ENCODE assay signal across 5 worm cellular contexts in the genomic region with DNA sequence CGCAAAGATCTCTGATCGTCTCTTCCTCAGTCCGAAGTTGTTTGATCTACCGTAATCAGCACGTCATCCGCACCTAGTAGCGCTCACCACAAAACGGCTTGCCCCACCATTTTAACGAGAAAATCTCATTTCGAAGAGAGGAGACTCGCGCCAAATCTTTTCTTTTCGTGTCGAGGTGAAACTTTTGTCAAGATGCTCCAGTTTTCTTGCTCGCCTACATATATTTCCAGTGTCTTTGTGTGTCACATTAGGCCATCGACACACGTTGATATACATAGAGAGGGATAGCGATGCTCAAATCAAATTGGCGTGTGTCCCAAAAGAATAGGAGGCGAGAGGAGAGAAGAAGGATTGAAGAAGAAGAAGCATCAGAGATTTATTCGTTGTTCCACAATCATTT.
TF ChIP-seq lines count a peak whose summit lies in the region.

No protein-coding gene starts in this region.

TF ChIP-seq in whole organism, L1 larva, 84 proteins besides CTCF, POLR2A, EP300 and RAD21 (continues in another document):
- TF ChIP-seq unc-98 (GFP tag; IDR thresholded peaks at IDR 0.05; lab: Robert Waterston, UW), result no peak
- no peak for TF ChIP-seq sox-4 (tag; optimal IDR thresholded peaks at IDR 0.05; lab: Kevin White, UChicago)
- no peak for TF ChIP-seq mep-1 (tag; optimal IDR thresholded peaks at IDR 0.05; lab: Kevin White, UChicago)
- TF ChIP-seq egl-27 (tag; optimal IDR thresholded peaks at IDR 0.05; lab: Kevin White, UChicago), result no peak
- TF ChIP-seq elt-2 (tag; optimal IDR thresholded peaks at IDR 0.05; lab: Kevin White, UChicago), result no peak
- no peak for TF ChIP-seq nhr-19 (GFP tag; conservative IDR thresholded peaks at IDR 0.05; lab: Robert Waterston, UW)
- TF ChIP-seq nhr-71 (tag; optimal IDR thresholded peaks at IDR 0.05; lab: Kevin White, UChicago), result no peak
- no peak for TF ChIP-seq nhr-12 (tag; optimal IDR thresholded peaks at IDR 0.05; lab: Kevin White, UChicago)
- no peak for TF ChIP-seq ceh-63 (GFP tag; optimal IDR thresholded peaks at IDR 0.05; lab: Kevin White, UChicago)
- no peak for TF ChIP-seq grh-1 (GFP tag; IDR thresholded peaks at IDR 0.05; lab: Robert Waterston, UW)
- TF ChIP-seq nhr-77 (tag; optimal IDR thresholded peaks at IDR 0.05; lab: Kevin White, UChicago), result no peak
- TF ChIP-seq lsy-2 (tag; optimal IDR thresholded peaks at IDR 0.05; lab: Kevin White, UChicago), result peak in 1 of 2 experiments; percentile 16
- TF ChIP-seq zag-1 (tag; optimal IDR thresholded peaks at IDR 0.05; lab: Kevin White, UChicago), result no peak
- peak; percentile 78 for TF ChIP-seq lin-14 (GFP tag; optimal IDR thresholded peaks at IDR 0.05; lab: Kevin White, UChicago)
- TF ChIP-seq ztf-4 (tag; optimal IDR thresholded peaks at IDR 0.05; lab: Kevin White, UChicago), result no peak
- no peak for TF ChIP-seq nhr-76 (tag; optimal IDR thresholded peaks at IDR 0.05; lab: Kevin White, UChicago)
- no peak for TF ChIP-seq lin-13 (GFP tag; optimal IDR thresholded peaks at IDR 0.05; lab: Kevin White, UChicago)
- TF ChIP-seq hpl-2 (GFP tag; optimal IDR thresholded peaks at IDR 0.05; lab: Kevin White, UChicago), result no peak

TF ChIP-seq in whole organism, L3 larva, 47 proteins besides CTCF, POLR2A, EP300 and RAD21:
- TF ChIP-seq egl-27 (tag; optimal IDR thresholded peaks at IDR 0.05; lab: Kevin White, UChicago) (no peak), fkh-10 (GFP tag; optimal IDR thresholded peaks at IDR 0.05; lab: Kevin White, UChicago) (peak; percentile 62)

TF ChIP-seq in whole organism, L4 larva, 104 proteins besides CTCF, POLR2A, EP300 and RAD21:
- TF ChIP-seq nhr-11 (tag; optimal IDR thresholded peaks at IDR 0.05; lab: Kevin White, UChicago) (no peak), fos-1 (tag; optimal IDR thresholded peaks at IDR 0.05; lab: Kevin White, UChicago) (no peak), ctbp-1 (GFP tag; IDR thresholded peaks at IDR 0.05; lab: Robert Waterston, UW) (peak; percentile 67; the same call in 1 of the 2 replicates), fkh-10 (GFP tag; optimal IDR thresholded peaks at IDR 0.05; lab: Kevin White, UChicago) (peak; percentile 42), lsy-2 (tag; optimal IDR thresholded peaks at IDR 0.05; lab: Kevin White, UChicago) (peak in 1 of 2 experiments; percentile 17)
TF ChIP-seq in whole organism, L4 larva: peak in this region for 3.

TF ChIP-seq in whole organism, late embryonic, 69 proteins besides CTCF, POLR2A, EP300 and RAD21:
- no peak for TF ChIP-seq tbx-2 (tag; optimal IDR thresholded peaks at IDR 0.05; lab: Kevin White, UChicago)
- TF ChIP-seq unc-42 (tag; optimal IDR thresholded peaks at IDR 0.05; lab: Kevin White, UChicago), result peak; percentile 90

TF ChIP-seq in whole organism, mixed stage, embryonic, 35 proteins besides CTCF, POLR2A, EP300 and RAD21:
- TF ChIP-seq ces-1 (GFP tag; optimal IDR thresholded peaks at IDR 0.05; lab: Kevin White, UChicago) (peak; percentile 83), snpc-4 (tag; optimal IDR thresholded peaks at IDR 0.05; lab: Kevin White, UChicago) (no peak), ceh-39 (tag; optimal IDR thresholded peaks at IDR 0.05; lab: Kevin White, UChicago) (no peak), ham-2 (GFP tag; optimal IDR thresholded peaks at IDR 0.05; lab: Kevin White, UChicago) (no peak)
TF ChIP-seq in whole organism, mixed stage, embryonic: peak in this region for 1.

Comparison
In these comparisons a context has a peak if more than half of its experiments do, and no peak if none do; other contexts are left out.
1. Of the 29 proteins assayed by ChIP-seq in both whole organism, L4 larva and whole organism, L1 larva: peak only in whole organism, L4 larva: none; only in whole organism, L1 larva: none; in both: fkh-10; in neither: 27; mixed calls (peak in some experiments, not most) for 1.